Worm (Caenorhabditis elegans): ENCODE results near the gene cnnm-2.

ce11 chrX:8800983-8801382 is 10.9 kb upstream of the cnnm-2 start:
- no peak for TF ChIP-seq nhr-76 (tag; optimal IDR thresholded peaks at IDR 0.05)
- no peak for TF ChIP-seq nhr-28 (tag; optimal IDR thresholded peaks at IDR 0.05)
- TF ChIP-seq jun-1 (tag; optimal IDR thresholded peaks at IDR 0.05), result no peak
- TF ChIP-seq snpc-4 (tag; optimal IDR thresholded peaks at IDR 0.05), result no peak
- TF ChIP-seq ztf-11 (tag; optimal IDR thresholded peaks at IDR 0.05), result no peak
- TF ChIP-seq nhr-11 (tag; optimal IDR thresholded peaks at IDR 0.05), result no peak
- TF ChIP-seq snpc-1.2 (GFP tag; IDR thresholded peaks at IDR 0.05), result no peak
- no peak for TF ChIP-seq nhr-25 (tag; optimal IDR thresholded peaks at IDR 0.05; ENCODE audit: borderline replicate concordance, insufficient read depth)
- TF ChIP-seq pqm-1 (tag; optimal IDR thresholded peaks at IDR 0.05), result no peak
- peak; percentile 70 for TF ChIP-seq ces-1 (GFP tag; optimal IDR thresholded peaks at IDR 0.05)
- TF ChIP-seq zag-1 (tag; optimal IDR thresholded peaks at IDR 0.05), result no peak
- no peak for TF ChIP-seq skn-1 (tag; optimal IDR thresholded peaks at IDR 0.05)
- peak in 1 of 2 experiments; percentile 39 for TF ChIP-seq lsy-2 (tag; optimal IDR thresholded peaks at IDR 0.05)

Data from whole organism, L4 larva.